Fruit fly (Drosophila melanogaster): ENCODE measurements around the gene CG13653.
A peak's percentile ranks its signal among the peaks of the same experiment; 100 is the strongest.

Gene CG13653

dm6 chr3R:25183484-25184442 is 11.6 kb upstream of the CG13653 start, which contains the start of gene dan (continued):
- TF ChIP-seq CG10631 (GFP tag; optimal IDR thresholded peaks at IDR 0.05) (peak; percentile 63), CG34406 (GFP tag; optimal IDR thresholded peaks at IDR 0.05) (peak; percentile 32), Met (GFP tag; optimal IDR thresholded peaks at IDR 0.05) (peak; percentile 21), CG6792 (GFP tag; optimal IDR thresholded peaks at IDR 0.05) (peak; percentile 14), achi (GFP tag; optimal IDR thresholded peaks at IDR 0.05) (peak; percentile 4), CG6163 (GFP tag; IDR thresholded peaks at IDR 0.05) (0 out of 3 replicates have a peak, but pooled peaks have one; percentile 19), CG8119 (GFP tag; IDR thresholded peaks at IDR 0.05) (peak; percentile 35; the same call in 1 of the 3 replicates), CG11902 (GFP tag; optimal IDR thresholded peaks at IDR 0.05) (no peak), Eip75B (GFP tag; optimal IDR thresholded peaks at IDR 0.05) (peak; percentile 47), ss (GFP tag; optimal IDR thresholded peaks at IDR 0.05) (peak in 1 of 2 experiments; percentile 6)

- TF ChIP-seq ss (GFP tag; optimal IDR thresholded peaks at IDR 0.05) (peak in 1 of 2 experiments; percentile 43), Eip78C (GFP tag) (peak; percentile 38), cyc (GFP tag; optimal IDR thresholded peaks at IDR 0.05) (no peak)
Measured at dm6 chr3R:25184540-25184939, 10.8 kb upstream of the CG13653 start.

- TF ChIP-seq dsx (GFP tag; optimal IDR thresholded peaks at IDR 0.05; ENCODE audit: poor library complexity, severe bottlenecking) (no peak), Eip78C (GFP tag) (peak; percentile 23)
Measured at dm6 chr3R:25188990-25189389, 6.3 kb upstream of the CG13653 start.

- TF ChIP-seq Ets21C (GFP tag; optimal IDR thresholded peaks at IDR 0.05) = no peak
- no peak for TF ChIP-seq CG6276 (GFP tag; optimal IDR thresholded peaks at IDR 0.05)
- no peak for TF ChIP-seq Eip93F (GFP tag; optimal IDR thresholded peaks at IDR 0.05)
- TF ChIP-seq eg (GFP tag; IDR thresholded peaks at IDR 0.05) = no peak
- no peak for TF ChIP-seq CG11294 (GFP tag; IDR thresholded peaks at IDR 0.05)
- TF ChIP-seq CG4318 (GFP tag; optimal IDR thresholded peaks at IDR 0.05) = no peak
- TF ChIP-seq CG6854 (GFP tag; optimal IDR thresholded peaks at IDR 0.05) = peak; percentile 96
- TF ChIP-seq vri (GFP tag; optimal IDR thresholded peaks at IDR 0.05) = no peak
- no peak for TF ChIP-seq Blimp-1 (GFP tag; optimal IDR thresholded peaks at IDR 0.05)
- TF ChIP-seq CG31627 (GFP tag; optimal IDR thresholded peaks at IDR 0.05) = peak; percentile 15
- peak; percentile 35 for TF ChIP-seq Met (GFP tag; optimal IDR thresholded peaks at IDR 0.05)
- no peak for TF ChIP-seq Ets96B (tag; optimal IDR thresholded peaks at IDR 0.05)
- no peak for TF ChIP-seq CG16779 (tag; optimal IDR thresholded peaks at IDR 0.05)
- TF ChIP-seq CG11762 (GFP tag; optimal IDR thresholded peaks at IDR 0.05; ENCODE audit: insufficient read depth) = no peak
- no peak for TF ChIP-seq svp (GFP tag)
- TF ChIP-seq fd85E (GFP tag; optimal IDR thresholded peaks at IDR 0.05) = no peak
- TF ChIP-seq lz (GFP tag; optimal IDR thresholded peaks at IDR 0.05) = peak; percentile 27
- no peak for TF ChIP-seq CG10669 (GFP tag; optimal IDR thresholded peaks at IDR 0.05)
- TF ChIP-seq CG32006 (GFP tag; optimal IDR thresholded peaks at IDR 0.05) = no peak
- no peak for TF ChIP-seq CG3919 (GFP tag; optimal IDR thresholded peaks at IDR 0.05)
- TF ChIP-seq CG6792 (GFP tag; optimal IDR thresholded peaks at IDR 0.05) = no peak
- no peak for TF ChIP-seq CG10631 (GFP tag; optimal IDR thresholded peaks at IDR 0.05)
- peak; percentile 3 for TF ChIP-seq Smox (GFP tag; optimal IDR thresholded peaks at IDR 0.05)
- peak; percentile 34 for TF ChIP-seq Hr39 (GFP tag; optimal IDR thresholded peaks at IDR 0.05)
- TF ChIP-seq esn (GFP tag; optimal IDR thresholded peaks at IDR 0.05) = no peak
- TF ChIP-seq Eip78C (GFP tag) = peak; percentile 54
- peak; percentile 66; the same call in 2 of the 3 replicates for TF ChIP-seq CG6163 (GFP tag; IDR thresholded peaks at IDR 0.05)
- no peak for TF ChIP-seq achi (GFP tag; optimal IDR thresholded peaks at IDR 0.05)
- TF ChIP-seq spab (GFP tag; optimal IDR thresholded peaks at IDR 0.05) = no peak
- no peak for TF ChIP-seq Sox15 (GFP tag; optimal IDR thresholded peaks at IDR 0.05)
- TF ChIP-seq pdm3 (GFP tag; optimal IDR thresholded peaks at IDR 0.05) = peak; percentile 20
- no peak for TF ChIP-seq Gug (GFP tag; IDR thresholded peaks at IDR 0.05)
- no peak for TF ChIP-seq ss (GFP tag; optimal IDR thresholded peaks at IDR 0.05)
- TF ChIP-seq net (GFP tag; optimal IDR thresholded peaks at IDR 0.05) = no peak
- no peak for TF ChIP-seq CG34406 (GFP tag; optimal IDR thresholded peaks at IDR 0.05)
- peak; percentile 33 for TF ChIP-seq CG3032 (tag; optimal IDR thresholded peaks at IDR 0.05)
- peak; percentile 6 for TF ChIP-seq cyc (GFP tag; optimal IDR thresholded peaks at IDR 0.05)
- TF ChIP-seq OdsH (GFP tag; optimal IDR thresholded peaks at IDR 0.05) = peak; percentile 22
Measured at dm6 chr3R:25193726-25194204, 1.6 kb upstream of the CG13653 start, which contains the start of gene lobo. TSS of gene lobo (minus strand) at chr3R:25193776.

All from whole organism, prepupa.